Worm (Caenorhabditis elegans): Measurements from ENCODE around the gene T28C6.8.

Gene T28C6.8

DNA sequence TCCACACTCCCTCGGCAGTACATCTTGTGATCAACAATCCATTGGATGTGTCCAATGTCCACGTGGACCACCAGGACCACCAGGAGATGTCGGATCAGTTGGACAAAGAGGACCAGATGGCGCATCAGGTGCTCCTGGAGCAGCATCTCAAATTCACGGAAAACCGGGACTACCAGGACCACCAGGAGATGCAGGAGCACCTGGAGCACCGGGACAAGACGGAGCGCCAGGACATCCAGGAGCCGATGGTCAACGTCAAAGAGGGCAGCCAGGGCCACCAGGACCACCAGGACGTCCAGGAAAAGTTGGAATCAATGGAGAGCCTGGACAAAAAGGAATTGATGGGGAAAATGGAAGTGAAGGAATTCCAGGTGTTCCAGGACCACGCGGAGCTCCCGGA lies 18.5 kb upstream of the T28C6.8 start:
- TF ChIP-seq unc-62 (GFP tag; optimal IDR thresholded peaks at IDR 0.05) (no peak), ceh-28 (tag; optimal IDR thresholded peaks at IDR 0.05) (no peak), ceh-82 (tag; optimal IDR thresholded peaks at IDR 0.05) (no peak), sea-2 (GFP tag; optimal IDR thresholded peaks at IDR 0.05) (no peak), mdl-1 (tag; optimal IDR thresholded peaks at IDR 0.05) (no peak), tbx-2 (tag; optimal IDR thresholded peaks at IDR 0.05) (no peak), fkh-2 (tag; optimal IDR thresholded peaks at IDR 0.05) (no peak), ztf-11 (tag; optimal IDR thresholded peaks at IDR 0.05) (no peak), lin-15B (tag; optimal IDR thresholded peaks at IDR 0.05) (no peak), egl-27 (tag; optimal IDR thresholded peaks at IDR 0.05) (no peak), lin-39 (tag; optimal IDR thresholded peaks at IDR 0.05) (no peak), fos-1 (tag; optimal IDR thresholded peaks at IDR 0.05) (no peak), elt-3 (tag; optimal IDR thresholded peaks at IDR 0.05) (no peak), nhr-12 (tag; optimal IDR thresholded peaks at IDR 0.05) (no peak), mml-1 (tag; optimal IDR thresholded peaks at IDR 0.05) (no peak), nhr-25 (tag; optimal IDR thresholded peaks at IDR 0.05) (no peak), hmg-11 (tag; optimal IDR thresholded peaks at IDR 0.05) (no peak), pqm-1 (tag; optimal IDR thresholded peaks at IDR 0.05) (no peak), fkh-10 (GFP tag; optimal IDR thresholded peaks at IDR 0.05) (no peak)

DNA sequence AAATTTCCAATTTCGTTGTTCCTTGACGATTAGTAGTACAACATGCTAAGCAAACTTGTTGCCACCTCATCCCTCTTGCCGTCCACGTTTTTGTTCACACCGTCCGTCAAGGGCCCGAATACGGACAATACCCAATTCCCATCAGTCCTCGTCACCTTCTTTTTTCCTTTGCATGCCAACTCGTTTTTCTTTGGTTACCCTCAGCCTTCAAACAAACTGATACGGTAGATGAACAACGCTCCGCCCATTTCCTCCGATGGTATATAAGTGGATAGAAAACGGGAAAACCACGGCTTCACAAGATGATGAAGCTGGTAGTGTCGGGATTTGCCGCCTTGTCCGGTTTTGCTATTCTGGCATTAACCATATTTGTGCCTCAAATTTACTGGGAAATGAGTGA lies 17.4 kb upstream of the T28C6.8 start, which contains the start of gene col-118:
TSS of gene col-118 (plus strand) at position 301 of the 400 bp plus-strand sequence.
- TF ChIP-seq snpc-4 (tag; optimal IDR thresholded peaks at IDR 0.05) (no peak), lin-39 (tag; optimal IDR thresholded peaks at IDR 0.05) (no peak), egl-27 (tag; optimal IDR thresholded peaks at IDR 0.05) (no peak), nhr-28 (tag; optimal IDR thresholded peaks at IDR 0.05) (no peak), ceh-9 (tag; optimal IDR thresholded peaks at IDR 0.05) (no peak), fkh-10 (GFP tag; optimal IDR thresholded peaks at IDR 0.05) (no peak), elt-1 (tag; optimal IDR thresholded peaks at IDR 0.05) (no peak), elt-3 (tag; optimal IDR thresholded peaks at IDR 0.05) (no peak), nhr-43 (tag; optimal IDR thresholded peaks at IDR 0.05; ENCODE audit: poor library complexity, severe bottlenecking) (no peak), sea-2 (GFP tag; optimal IDR thresholded peaks at IDR 0.05) (no peak), nhr-237 (tag; optimal IDR thresholded peaks at IDR 0.05) (no peak), nhr-23 (tag; optimal IDR thresholded peaks at IDR 0.05) (no peak)

DNA sequence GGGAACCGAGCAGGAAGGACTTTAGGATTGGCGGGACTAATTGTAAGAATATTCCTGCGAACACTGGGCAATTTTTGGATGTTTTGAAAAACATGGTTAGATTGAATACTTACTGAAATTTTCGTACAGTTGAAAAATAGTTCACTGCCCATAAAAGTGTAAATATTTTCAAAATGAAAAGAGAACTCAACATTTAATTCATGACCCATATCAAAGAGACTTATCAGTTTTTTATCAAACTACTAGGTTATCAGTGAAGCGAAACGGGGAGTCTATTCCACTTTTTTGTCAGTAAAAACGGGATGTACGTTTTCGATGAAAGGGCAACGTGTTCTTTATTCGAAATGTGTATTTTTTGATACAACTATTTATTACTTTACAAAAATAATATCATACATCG lies 15.4 kb upstream of the T28C6.8 start:
- TF ChIP-seq ztf-11 (tag; optimal IDR thresholded peaks at IDR 0.05) (no peak), nhr-28 (tag; optimal IDR thresholded peaks at IDR 0.05) (no peak), ceh-82 (tag; optimal IDR thresholded peaks at IDR 0.05) (no peak), mml-1 (tag; optimal IDR thresholded peaks at IDR 0.05) (no peak), nhr-11 (tag; optimal IDR thresholded peaks at IDR 0.05) (no peak), nhr-43 (tag; optimal IDR thresholded peaks at IDR 0.05; ENCODE audit: poor library complexity, severe bottlenecking) (no peak), pha-4 (tag; optimal IDR thresholded peaks at IDR 0.05) (peak; percentile 23), ama-1 (optimal IDR thresholded peaks at IDR 0.05) (no peak), mdl-1 (tag; optimal IDR thresholded peaks at IDR 0.05) (no peak), ceh-16 (tag; optimal IDR thresholded peaks at IDR 0.05) (no peak), fos-1 (tag; optimal IDR thresholded peaks at IDR 0.05) (no peak), skn-1 (tag; optimal IDR thresholded peaks at IDR 0.05) (no peak), fkh-10 (GFP tag; optimal IDR thresholded peaks at IDR 0.05) (no peak), elt-2 (tag; optimal IDR thresholded peaks at IDR 0.05) (peak; percentile 81), nhr-25 (tag; optimal IDR thresholded peaks at IDR 0.05) (no peak), lin-39 (tag; optimal IDR thresholded peaks at IDR 0.05) (no peak), nhr-77 (tag; optimal IDR thresholded peaks at IDR 0.05) (no peak), daf-12 (tag; optimal IDR thresholded peaks at IDR 0.05) (no peak), elt-3 (tag; optimal IDR thresholded peaks at IDR 0.05) (no peak), unc-62 (GFP tag; optimal IDR thresholded peaks at IDR 0.05) (no peak), hmg-11 (tag; optimal IDR thresholded peaks at IDR 0.05) (no peak), nhr-12 (tag; optimal IDR thresholded peaks at IDR 0.05) (no peak), pqm-1 (tag; optimal IDR thresholded peaks at IDR 0.05) (peak; percentile 55), sea-2 (GFP tag; optimal IDR thresholded peaks at IDR 0.05) (no peak), egl-5 (tag; optimal IDR thresholded peaks at IDR 0.05) (no peak), jun-1 (tag; optimal IDR thresholded peaks at IDR 0.05) (peak; percentile 4), nhr-23 (tag; optimal IDR thresholded peaks at IDR 0.05) (no peak), ceh-9 (tag; optimal IDR thresholded peaks at IDR 0.05) (no peak), lsy-12 (tag; optimal IDR thresholded peaks at IDR 0.05) (no peak)

DNA sequence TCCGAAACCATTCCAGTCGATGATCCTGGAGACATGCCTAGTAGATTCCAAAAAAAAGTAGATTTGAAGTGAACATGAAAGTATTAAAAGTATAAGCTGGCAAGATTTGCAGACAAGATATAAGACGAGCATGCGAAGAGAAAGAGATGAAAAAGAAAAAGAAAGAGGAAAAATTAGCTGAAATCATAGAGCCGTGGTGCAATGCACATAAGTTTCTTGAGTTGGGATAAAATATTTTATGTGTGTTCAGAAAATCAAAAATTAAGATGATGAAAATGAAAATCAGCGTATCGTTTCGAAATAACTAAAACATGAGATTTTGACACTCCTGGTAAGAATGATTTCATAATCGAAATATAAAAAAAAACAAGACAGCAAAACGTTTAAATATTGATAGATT lies 13.9 kb upstream of the T28C6.8 start, which contains the start of gene T11B7.2:
TSS of gene T11B7.2 (minus strand) at position 101 of the 400 bp plus-strand sequence.
- TF ChIP-seq nhr-12 (tag; optimal IDR thresholded peaks at IDR 0.05): no peak
- TF ChIP-seq fkh-10 (GFP tag; optimal IDR thresholded peaks at IDR 0.05): no peak
- TF ChIP-seq pqm-1 (tag; optimal IDR thresholded peaks at IDR 0.05): no peak
- TF ChIP-seq aly-2 (tag; optimal IDR thresholded peaks at IDR 0.05): no peak
- TF ChIP-seq tbx-2 (tag; optimal IDR thresholded peaks at IDR 0.05): no peak
- no peak for TF ChIP-seq nhr-11 (tag; optimal IDR thresholded peaks at IDR 0.05)
- TF ChIP-seq nfya-1 (tag; optimal IDR thresholded peaks at IDR 0.05; ENCODE audit: insufficient read depth): no peak
- TF ChIP-seq elt-2 (tag; optimal IDR thresholded peaks at IDR 0.05): no peak
- no peak for TF ChIP-seq ztf-11 (tag; optimal IDR thresholded peaks at IDR 0.05)
- TF ChIP-seq nhr-43 (tag; optimal IDR thresholded peaks at IDR 0.05; ENCODE audit: poor library complexity, severe bottlenecking): no peak
- TF ChIP-seq zag-1 (tag; optimal IDR thresholded peaks at IDR 0.05): no peak
- TF ChIP-seq nhr-23 (tag; optimal IDR thresholded peaks at IDR 0.05): no peak
- no peak for TF ChIP-seq ceh-16 (tag; optimal IDR thresholded peaks at IDR 0.05)
- TF ChIP-seq hmg-11 (tag; optimal IDR thresholded peaks at IDR 0.05): no peak
- TF ChIP-seq pha-4 (tag; optimal IDR thresholded peaks at IDR 0.05): no peak
- no peak for TF ChIP-seq elt-3 (tag; optimal IDR thresholded peaks at IDR 0.05)
- TF ChIP-seq nhr-237 (tag; optimal IDR thresholded peaks at IDR 0.05): no peak
- no peak for TF ChIP-seq ZK546.5 (tag; optimal IDR thresholded peaks at IDR 0.05)
- TF ChIP-seq sea-2 (GFP tag; optimal IDR thresholded peaks at IDR 0.05): no peak
